Worm (Caenorhabditis elegans) whole organism, L1 larva: Measurements from ENCODE around the gene hsp-12.3.

Experiments
- fkh-10 ChIP-seq: sonication (generic microtip); optimal IDR thresholded peaks from 2 replicates; lab custom pipeline; 2017; ENCODE audit warnings: missing biosample characterization, missing genetic modification reagents, missing genetic modification characterization
- nhr-11 ChIP-seq: fragments of 150-350 bp; optimal IDR thresholded peaks from 2 replicates; lab custom pipeline; 2014; ENCODE audit warnings: missing biosample characterization, missing genetic modification characterization

DNA sequence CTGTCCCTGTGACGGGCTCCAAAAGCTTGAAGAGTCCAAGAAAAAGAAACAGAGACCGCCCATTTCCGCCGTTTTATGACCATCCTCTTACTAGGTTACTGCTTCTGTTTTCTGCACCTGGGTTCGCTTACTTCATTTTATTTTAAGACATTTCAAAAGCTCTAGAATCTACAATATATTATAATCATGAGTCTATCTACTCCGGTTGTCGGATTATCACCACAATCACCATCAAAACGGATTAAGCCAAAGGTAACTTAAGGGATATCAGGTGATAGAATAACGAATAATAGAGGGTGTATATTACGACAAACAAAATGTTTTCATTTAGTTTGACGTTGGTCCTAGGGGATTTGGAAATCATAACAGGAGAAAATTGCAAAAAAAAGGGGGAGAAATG lies 13.0 kb downstream of the hsp-12.3 start:
- no peak for TF ChIP-seq fkh-10 (GFP tag; lab: Kevin White, UChicago)
- no peak for TF ChIP-seq nhr-11 (tag; lab: Kevin White, UChicago)
